Worm (Caenorhabditis elegans) whole organism, L4 larva: Measurements from ENCODE around the gene Y39A1A.17.

Experiments
- F37D6.2 ChIP-seq: sonication (generic microtip); optimal IDR thresholded peaks from 2 replicates; lab custom pipeline; 2016; ENCODE audit warnings: mild to moderate bottlenecking, missing genetic modification characterization, missing compliant biosample characterization
- F44E2.7 ChIP-seq: fragments of 200-800 bp; sonication (Bioruptor generic); IDR thresholded peaks from 2 replicates; pipeline ENCODE4 v2.1.2; 2022; ENCODE audit warnings: missing genetic modification characterization, missing compliant biosample characterization
- T20F7.1 ChIP-seq: fragments of 200-800 bp; sonication (Bioruptor generic); optimal IDR thresholded peaks from 2 replicates; lab custom pipeline; 2018; ENCODE audit warnings: mild to moderate bottlenecking, missing genetic modification characterization, missing compliant biosample characterization
- Y75B8A.6 ChIP-seq: fragments of 200-800 bp; sonication (Bioruptor generic); IDR thresholded peaks from 2 replicates; pipeline ENCODE4 v1.3.6; 2022; ENCODE audit warnings: missing genetic modification reagents, missing genetic modification characterization, missing compliant biosample characterization
- ZK337.2 ChIP-seq: fragments of 200-800 bp; sonication (Bioruptor generic); IDR thresholded peaks from 2 replicates; pipeline ENCODE4 v1.3.6; 2022; ENCODE audit warnings: missing genetic modification reagents, missing genetic modification characterization, missing compliant biosample characterization
- ZK546.5 ChIP-seq, 2 experiments: sonication (generic microtip); optimal IDR thresholded peaks; 2 replicates each; lab custom pipeline; 2017; ENCODE audit warnings: missing biosample characterization in 2 of 2, missing genetic modification characterization in 2 of 2
- ama-1 ChIP-seq: fragments of 150-350 bp; optimal IDR thresholded peaks from 2 replicates; lab custom pipeline; 2014; ENCODE audit warnings: inconsistent platforms, mixed read lengths
- arid-1 ChIP-seq: fragments of 200-800 bp; sonication (Bioruptor generic); conservative IDR thresholded peaks from 2 replicates; pipeline ENCODE4 v1.3.6; 2022; ENCODE audit warnings: missing genetic modification reagents, missing genetic modification characterization, missing compliant biosample characterization
- ceh-44 ChIP-seq: fragments of 200-800 bp; sonication (Bioruptor generic); IDR thresholded peaks from 2 replicates; pipeline ENCODE4 v1.3.6; 2022; ENCODE audit warnings: missing genetic modification reagents, missing genetic modification characterization, missing compliant biosample characterization
- ceh-62 ChIP-seq: sonication (generic microtip); optimal IDR thresholded peaks from 2 replicates; lab custom pipeline; 2017; ENCODE audit warnings: missing biosample characterization, missing genetic modification characterization
- ceh-82 ChIP-seq: sonication (generic microtip); optimal IDR thresholded peaks from 2 replicates; lab custom pipeline; 2017; ENCODE audit warnings: missing biosample characterization, missing genetic modification characterization
- ces-1 ChIP-seq: fragments of 150-350 bp; sonication (generic microtip); optimal IDR thresholded peaks from 4 replicates; lab custom pipeline; 2014; ENCODE audit warnings: missing biosample characterization, missing genetic modification reagents, missing genetic modification characterization
- ctbp-1 ChIP-seq: fragments of 200-800 bp; sonication (Bioruptor generic); IDR thresholded peaks from 2 replicates; pipeline ENCODE4 v1.3.6; 2022; ENCODE audit warnings: missing genetic modification reagents, missing genetic modification characterization, missing compliant biosample characterization
- daf-16 ChIP-seq, 3 experiments: sonication (generic microtip); optimal IDR thresholded peaks; 2 replicates each; lab custom pipeline; 2016 to 2017; ENCODE audit warnings: missing genetic modification characterization in 3 of 3, missing genetic modification reagents in 3 of 3, mild to moderate bottlenecking in 2 of 3, missing compliant biosample characterization in 2 of 3, missing biosample characterization in 1 of 3, moderate library complexity in 1 of 3
- dmd-6 ChIP-seq: fragments of 200-800 bp; sonication (Bioruptor generic); IDR thresholded peaks from 2 replicates; pipeline ENCODE4 v1.3.6; 2022; ENCODE audit warnings: missing genetic modification reagents, missing genetic modification characterization, missing compliant biosample characterization
- dpl-1 ChIP-seq: fragments of 150-350 bp; optimal IDR thresholded peaks from 2 replicates; lab custom pipeline; 2014; ENCODE audit warnings: missing biosample characterization, missing genetic modification reagents, missing genetic modification characterization
- duxl-1 ChIP-seq: sonication (generic microtip); optimal IDR thresholded peaks from 2 replicates; lab custom pipeline; 2016; ENCODE audit warnings: mild to moderate bottlenecking, missing genetic modification characterization, moderate library complexity, missing compliant biosample characterization; ENCODE audit not compliant: poor library complexity
- dve-1 ChIP-seq: sonication (generic microtip); optimal IDR thresholded peaks from 2 replicates; lab custom pipeline; 2017; ENCODE audit warnings: antibody characterized with exemption, mild to moderate bottlenecking, missing genetic modification characterization, missing compliant biosample characterization; ENCODE audit not compliant: insufficient read depth
- egl-27 ChIP-seq: sonication (generic microtip); optimal IDR thresholded peaks from 3 replicates; lab custom pipeline; 2017; ENCODE audit warnings: missing biosample characterization, missing genetic modification reagents, missing genetic modification characterization
- egl-43 ChIP-seq: fragments of 200-800 bp; sonication (Bioruptor generic); IDR thresholded peaks from 2 replicates; pipeline ENCODE4 v1.3.6; 2022; ENCODE audit warnings: missing genetic modification reagents, missing genetic modification characterization, missing compliant biosample characterization
- gei-8 ChIP-seq: fragments of 200-800 bp; sonication (Bioruptor generic); optimal IDR thresholded peaks from 2 replicates; lab custom pipeline; 2018; ENCODE audit warnings: mild to moderate bottlenecking, missing genetic modification characterization, missing compliant biosample characterization
- hif-1 ChIP-seq, 2 experiments: sonication (generic microtip); optimal IDR thresholded peaks; 2 replicates each; lab custom pipeline; 2016 to 2017; ENCODE audit warnings: missing compliant biosample characterization in 2 of 2, missing genetic modification characterization in 2 of 2, missing genetic modification reagents in 2 of 2, missing genotype in 2 of 2, mild to moderate bottlenecking in 1 of 2
- hlh-30 ChIP-seq: sonication (generic microtip); optimal IDR thresholded peaks from 2 replicates; lab custom pipeline; 2017; ENCODE audit warnings: antibody characterized with exemption, mild to moderate bottlenecking, missing genetic modification characterization, missing compliant biosample characterization; ENCODE audit not compliant: insufficient read depth
- hmg-1.1 ChIP-seq: fragments of 200-800 bp; sonication (Bioruptor generic); IDR thresholded peaks from 2 replicates; pipeline ENCODE4 v1.3.6; 2022; ENCODE audit warnings: missing genetic modification reagents, missing genetic modification characterization, missing compliant biosample characterization
- jun-1 ChIP-seq: fragments of 150-350 bp; optimal IDR thresholded peaks from 2 replicates; lab custom pipeline; 2014; ENCODE audit warnings: missing biosample characterization, missing genetic modification reagents, missing genetic modification characterization
- lim-7 ChIP-seq: fragments of 200-800 bp; sonication (Bioruptor generic); IDR thresholded peaks from 2 replicates; pipeline ENCODE4 v1.3.6; 2022; ENCODE audit warnings: missing genetic modification characterization, missing compliant biosample characterization
- lin-1 ChIP-seq: fragments of 200-800 bp; sonication (Bioruptor generic); IDR thresholded peaks from 2 replicates; pipeline ENCODE4 v1.3.6; 2022; ENCODE audit warnings: missing genetic modification reagents, missing genetic modification characterization, missing compliant biosample characterization
- lin-29 ChIP-seq: fragments of 200-800 bp; sonication (Bioruptor generic); IDR thresholded peaks from 2 replicates; pipeline ENCODE4 v1.3.6; 2022; ENCODE audit warnings: missing genetic modification reagents, missing genetic modification characterization, missing compliant biosample characterization
- lin-39 ChIP-seq: fragments of 150-350 bp; optimal IDR thresholded peaks from 2 replicates; lab custom pipeline; 2014; ENCODE audit warnings: missing biosample characterization, missing genetic modification reagents, missing genetic modification characterization
- lir-3 ChIP-seq: sonication (generic microtip); optimal IDR thresholded peaks from 2 replicates; lab custom pipeline; 2016; ENCODE audit warnings: mild to moderate bottlenecking, missing genetic modification characterization, missing compliant biosample characterization
- lsy-2 ChIP-seq, 2 experiments: fragments of 150-350 bp in 1 of 2; sonication (generic microtip) in 1 of 2; optimal IDR thresholded peaks; 2 replicates each; lab custom pipeline; 2014 to 2017; ENCODE audit warnings: missing biosample characterization in 2 of 2, missing genetic modification characterization in 2 of 2
- madf-9 ChIP-seq: fragments of 200-800 bp; sonication (Bioruptor generic); conservative IDR thresholded peaks from 2 replicates; pipeline ENCODE4 v1.3.6; 2022; ENCODE audit warnings: missing genetic modification reagents, missing genetic modification characterization, missing compliant biosample characterization
- mdl-1 ChIP-seq, 2 experiments: fragments of 150-350 bp in 1 of 2; sonication (generic microtip) in 1 of 2; optimal IDR thresholded peaks; 2 replicates each; lab custom pipeline; 2014 to 2017; ENCODE audit warnings: missing biosample characterization in 2 of 2, missing genetic modification characterization in 2 of 2
- mxl-2 ChIP-seq: fragments of 200-800 bp; sonication (Bioruptor generic); conservative IDR thresholded peaks from 2 replicates; pipeline ENCODE4 v1.3.6; 2022; ENCODE audit warnings: missing genetic modification reagents, missing genetic modification characterization, missing compliant biosample characterization
- nhr-11 ChIP-seq: fragments of 150-350 bp; optimal IDR thresholded peaks from 2 replicates; lab custom pipeline; 2014; ENCODE audit warnings: missing biosample characterization, missing genetic modification characterization
- nhr-111 ChIP-seq: fragments of 200-800 bp; sonication (Bioruptor generic); optimal IDR thresholded peaks from 2 replicates; lab custom pipeline; 2018; ENCODE audit warnings: mild to moderate bottlenecking, missing genetic modification characterization, missing compliant biosample characterization
- nhr-28 ChIP-seq: fragments of 150-350 bp; optimal IDR thresholded peaks from 2 replicates; lab custom pipeline; 2014; ENCODE audit warnings: missing biosample characterization, missing genetic modification characterization
- nhr-6 ChIP-seq: fragments of 150-350 bp; optimal IDR thresholded peaks from 2 replicates; lab custom pipeline; 2014; ENCODE audit warnings: missing biosample characterization, missing genetic modification characterization
- nhr-77 ChIP-seq: fragments of 150-350 bp; optimal IDR thresholded peaks from 2 replicates; lab custom pipeline; 2014; ENCODE audit warnings: missing biosample characterization, missing genetic modification characterization
- pha-4 ChIP-seq, 2 experiments: fragments of 150-350 bp in 1 of 2; fragments of 200-800 bp in 1 of 2; sonication (Bioruptor generic) in 1 of 2; IDR thresholded peaks in 1 of 2; optimal IDR thresholded peaks in 1 of 2; 2 replicates each; pipeline versions ENCODE4 v1.3.6 to Lab custom; 2014 to 2022; ENCODE audit warnings: missing genetic modification characterization in 2 of 2, missing genetic modification reagents in 2 of 2, missing biosample characterization in 1 of 2, missing compliant biosample characterization in 1 of 2
- pqm-1 ChIP-seq: sonication (generic microtip); optimal IDR thresholded peaks from 2 replicates; lab custom pipeline; 2017; ENCODE audit warnings: missing biosample characterization, missing genetic modification characterization
- rbr-2 ChIP-seq: sonication (generic microtip); optimal IDR thresholded peaks from 2 replicates; lab custom pipeline; 2016; ENCODE audit warnings: missing genotype, missing genetic modification characterization, missing compliant biosample characterization
- saeg-2 ChIP-seq: fragments of 200-800 bp; sonication (Bioruptor generic); IDR thresholded peaks from 2 replicates; pipeline ENCODE4 v1.3.6; 2022; ENCODE audit warnings: missing genetic modification reagents, missing genetic modification characterization, missing compliant biosample characterization
- snpc-4 ChIP-seq: fragments of 150-350 bp; optimal IDR thresholded peaks from 2 replicates; lab custom pipeline; 2014; ENCODE audit warnings: missing biosample characterization, missing genetic modification characterization
- spr-1 ChIP-seq: sonication (generic microtip); optimal IDR thresholded peaks from 2 replicates; lab custom pipeline; 2016; ENCODE audit warnings: mild to moderate bottlenecking, missing genetic modification characterization, missing compliant biosample characterization
- tra-1 ChIP-seq: fragments of 200-800 bp; sonication (Bioruptor generic); IDR thresholded peaks from 2 replicates; pipeline ENCODE4 v1.3.6; 2022; ENCODE audit warnings: missing genetic modification reagents, missing genetic modification characterization, missing compliant biosample characterization
- unc-39 ChIP-seq: sonication (generic microtip); optimal IDR thresholded peaks from 2 replicates; lab custom pipeline; 2017; ENCODE audit warnings: missing biosample characterization, missing genetic modification characterization
- zfp-2 ChIP-seq: sonication (generic microtip); optimal IDR thresholded peaks from 2 replicates; lab custom pipeline; 2016; ENCODE audit warnings: mild to moderate bottlenecking, missing genetic modification characterization, missing compliant biosample characterization
- zip-11 ChIP-seq: fragments of 200-800 bp; sonication (Bioruptor generic); IDR thresholded peaks from 2 replicates; pipeline ENCODE4 v1.3.6; 2022; ENCODE audit warnings: missing genetic modification characterization, missing compliant biosample characterization
- ztf-11 ChIP-seq: fragments of 150-350 bp; optimal IDR thresholded peaks from 2 replicates; lab custom pipeline; 2014; ENCODE audit warnings: missing biosample characterization, missing genetic modification characterization

Y39A1A.17 gene

DNA sequence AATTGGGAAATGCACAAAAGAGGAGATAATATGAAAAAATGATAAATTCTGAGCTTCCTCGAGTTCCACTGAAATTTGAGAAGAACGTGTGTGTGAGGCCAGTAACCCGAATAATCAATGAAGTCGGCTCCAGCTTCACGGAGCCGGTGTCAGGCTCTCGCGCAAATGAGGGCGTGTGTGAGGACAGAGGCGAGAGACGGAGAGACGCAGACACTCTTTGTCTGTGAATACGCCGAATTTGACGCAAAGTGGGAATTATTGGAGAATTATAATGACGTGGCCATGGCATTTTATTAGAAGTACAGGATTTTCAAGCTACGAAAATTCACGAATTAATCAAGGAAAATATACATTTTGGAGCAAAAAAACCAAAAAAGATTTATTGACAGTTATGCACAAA is 49.0 kb upstream of the Y39A1A.17 start:
- no peak for TF ChIP-seq nhr-28 (tag; lab: Kevin White, UChicago)
- no peak for TF ChIP-seq daf-16 (GFP tag; optimal IDR thresholded peaks at IDR 0.05; lab: Kevin White, UChicago)
- TF ChIP-seq daf-16 (tag; optimal IDR thresholded peaks at IDR 0.05; lab: Kevin White, UChicago) = peak; percentile 4
- TF ChIP-seq gei-8 (GFP tag; lab: Kevin White, UChicago) = no peak
- no peak for TF ChIP-seq ztf-11 (tag; lab: Kevin White, UChicago)
- peak in 1 of 2 experiments; percentile 72 for TF ChIP-seq lsy-2 (tag; optimal IDR thresholded peaks at IDR 0.05; lab: Kevin White, UChicago)
- TF ChIP-seq jun-1 (tag; lab: Kevin White, UChicago) = no peak
- no peak for TF ChIP-seq madf-9 (GFP tag; lab: Robert Waterston, UW)
- TF ChIP-seq ceh-82 = no peak
- no peak for TF ChIP-seq nhr-77 (tag; lab: Kevin White, UChicago)
- TF ChIP-seq F37D6.2 = no peak
- peak in 1 of 2 experiments; percentile 8 for TF ChIP-seq mdl-1 (tag; optimal IDR thresholded peaks at IDR 0.05; lab: Kevin White, UChicago)
- no peak for TF ChIP-seq Y75B8A.6 (GFP tag; lab: Robert Waterston, UW)
- no peak for TF ChIP-seq ZK546.5 (tag; optimal IDR thresholded peaks at IDR 0.05; lab: Kevin White, UChicago)
- TF ChIP-seq lim-7 (GFP tag; lab: Robert Waterston, UW) = no peak
- no peak for TF ChIP-seq egl-43 (GFP tag; lab: Robert Waterston, UW)
- TF ChIP-seq mxl-2 (GFP tag; lab: Robert Waterston, UW) = no peak
- no peak for TF ChIP-seq lin-29
- TF ChIP-seq dpl-1 (GFP tag; lab: Kevin White, UChicago) = peak; percentile 60
- TF ChIP-seq lin-39 (tag; lab: Kevin White, UChicago) = no peak
- no peak for TF ChIP-seq F44E2.7 (GFP tag; lab: Robert Waterston, UW)
- no peak for TF ChIP-seq T20F7.1 (GFP tag; lab: Kevin White, UChicago)
- no peak for TF ChIP-seq ceh-44 (GFP tag; lab: Robert Waterston, UW)
- no peak for TF ChIP-seq unc-39 (tag; lab: Kevin White, UChicago)
- TF ChIP-seq dve-1 (tag; lab: Kevin White, UChicago) = peak; percentile 60
- TF ChIP-seq arid-1 (GFP tag; lab: Robert Waterston, UW) = 0 out of 2 replicates have a peak, but pooled peaks have one; percentile 22
- TF ChIP-seq rbr-2 (tag; lab: Kevin White, UChicago) = peak; percentile 61
- TF ChIP-seq ces-1 (GFP tag; lab: Kevin White, UChicago) = no peak
- TF ChIP-seq ctbp-1 = 0 out of 2 replicates have a peak, but pooled peaks have one; percentile 12
- no peak for TF ChIP-seq ZK337.2
- TF ChIP-seq dmd-6 (GFP tag; lab: Robert Waterston, UW) = 0 out of 2 replicates have a peak, but pooled peaks have one; percentile 14
- TF ChIP-seq lir-3 (tag; lab: Kevin White, UChicago) = peak; percentile 11
- no peak for TF ChIP-seq tra-1
- TF ChIP-seq nhr-6 (tag; lab: Kevin White, UChicago) = peak; percentile 39
- TF ChIP-seq snpc-4 (tag; lab: Kevin White, UChicago) = no peak
- TF ChIP-seq hif-1 (tag; optimal IDR thresholded peaks at IDR 0.05; lab: Kevin White, UChicago) = peak in 1 of 2 experiments; percentile 48
- TF ChIP-seq ceh-62 = no peak
- no peak for TF ChIP-seq nhr-111
- no peak for TF ChIP-seq saeg-2 (GFP tag; lab: Robert Waterston, UW)
- TF ChIP-seq ama-1 (lab: Kevin White, UChicago) = peak; percentile 62
- no peak for TF ChIP-seq lin-1
- TF ChIP-seq zip-11 (GFP tag; lab: Robert Waterston, UW) = no peak
- no peak for TF ChIP-seq spr-1 (tag; lab: Kevin White, UChicago)
- TF ChIP-seq egl-27 = no peak
- peak; percentile 50 for TF ChIP-seq nhr-11 (tag; lab: Kevin White, UChicago)
- no peak for TF ChIP-seq zfp-2 (tag; lab: Kevin White, UChicago)
- peak; percentile 13 for TF ChIP-seq pqm-1 (tag; lab: Kevin White, UChicago)
- TF ChIP-seq duxl-1 (tag; lab: Kevin White, UChicago) = no peak
- no peak for TF ChIP-seq pha-4 (GFP tag; IDR thresholded peaks at IDR 0.05; lab: Robert Waterston, UW)
- no peak for TF ChIP-seq pha-4 (tag; optimal IDR thresholded peaks at IDR 0.05; lab: Kevin White, UChicago)
- 0 out of 2 replicates have a peak, but pooled peaks have one; percentile 41 for TF ChIP-seq hmg-1.1 (GFP tag; lab: Robert Waterston, UW)
- peak; percentile 69 for TF ChIP-seq hlh-30 (tag; lab: Kevin White, UChicago)
